Worm (Caenorhabditis elegans) whole organism, L3 larva: ENCODE measurements around the gene Y73F8A.26.

Experiments
- ama-1 ChIP-seq: fragments of 150-350 bp; optimal IDR thresholded peaks from 2 replicates; lab custom pipeline; 2018
- ceh-16 ChIP-seq: sonication (generic microtip); optimal IDR thresholded peaks from 2 replicates; lab custom pipeline; 2017; ENCODE audit warnings: missing biosample characterization, missing genetic modification characterization
- ceh-82 ChIP-seq: fragments of 150-350 bp; optimal IDR thresholded peaks from 2 replicates; lab custom pipeline; 2014; ENCODE audit warnings: missing biosample characterization, missing genetic modification characterization
- jun-1 ChIP-seq: fragments of 150-350 bp; optimal IDR thresholded peaks from 2 replicates; lab custom pipeline; 2014; ENCODE audit warnings: missing biosample characterization, missing genetic modification reagents, missing genetic modification characterization
- lin-39 ChIP-seq: fragments of 150-350 bp; optimal IDR thresholded peaks from 2 replicates; lab custom pipeline; 2018; ENCODE audit warnings: missing biosample characterization, missing genetic modification reagents, missing genetic modification characterization

ce11 chrIV:15524923-15525322 is 51.5 kb downstream of the Y73F8A.26 start:
- TF ChIP-seq jun-1 (tag; lab: Kevin White, UChicago) (no peak), ceh-16 (tag; lab: Kevin White, UChicago) (no peak), ama-1 (lab: Kevin White, UChicago) (no peak), ceh-82 (tag; lab: Kevin White, UChicago) (no peak), lin-39 (tag; lab: Kevin White, UChicago) (no peak)
